Worm (Caenorhabditis elegans): ENCODE data around the gene Y51A2A.4.

The Y51A2A.4 gene

ce11 chrV:18280778-18281177 lies 10.0 kb upstream of the Y51A2A.4 start, which contains the start of gene Y51A2A.16:
Gene Y51A2A.16 (minus strand): TSS chrV:18280878.
- TF ChIP-seq zip-11 (GFP tag; IDR thresholded peaks at IDR 0.05) (no peak), R02D3.7 (tag; optimal IDR thresholded peaks at IDR 0.05) (no peak), dpl-1 (GFP tag; optimal IDR thresholded peaks at IDR 0.05) (no peak), skn-1 (tag; optimal IDR thresholded peaks at IDR 0.05) (no peak), ceh-44 (GFP tag; IDR thresholded peaks at IDR 0.05) (no peak), lin-39 (tag; optimal IDR thresholded peaks at IDR 0.05) (no peak), cey-2 (tag; optimal IDR thresholded peaks at IDR 0.05; ENCODE audit: borderline replicate concordance, insufficient read depth) (no peak), hif-1 (tag; optimal IDR thresholded peaks at IDR 0.05) (no peak), unc-39 (tag; optimal IDR thresholded peaks at IDR 0.05) (no peak), snpc-4 (tag; optimal IDR thresholded peaks at IDR 0.05) (no peak), daf-12 (tag; optimal IDR thresholded peaks at IDR 0.05) (no peak), gei-8 (GFP tag; optimal IDR thresholded peaks at IDR 0.05) (no peak), madf-5 (GFP tag; IDR thresholded peaks at IDR 0.05) (no peak), mxl-3 (GFP tag; optimal IDR thresholded peaks at IDR 0.05) (no peak), attf-4 (tag; optimal IDR thresholded peaks at IDR 0.05) (no peak), egl-27 (tag; optimal IDR thresholded peaks at IDR 0.05) (no peak), ceh-32 (tag; optimal IDR thresholded peaks at IDR 0.05; ENCODE audit: poor library complexity) (no peak), T20F7.1 (GFP tag; optimal IDR thresholded peaks at IDR 0.05) (no peak), arid-1 (GFP tag; conservative IDR thresholded peaks at IDR 0.05) (no peak)

ce11 chrV:18282597-18282996 lies 8.1 kb upstream of the Y51A2A.4 start, which contains the start of gene clec-247:
Gene clec-247 (plus strand): TSS chrV:18282897.
- TF ChIP-seq mxl-3 (GFP tag; optimal IDR thresholded peaks at IDR 0.05) = no peak

- TF ChIP-seq aha-1 (tag) (no peak), F10B5.3 (tag; optimal IDR thresholded peaks at IDR 0.05) (no peak), dmd-8 (GFP tag; IDR thresholded peaks at IDR 0.05) (no peak), ceh-82 (tag; optimal IDR thresholded peaks at IDR 0.05) (no peak), madf-9 (GFP tag; conservative IDR thresholded peaks at IDR 0.05) (no peak), T26A8.4 (GFP tag; IDR thresholded peaks at IDR 0.05) (no peak), F37D6.2 (tag; optimal IDR thresholded peaks at IDR 0.05) (no peak), dmd-9 (GFP tag; IDR thresholded peaks at IDR 0.05) (no peak), unc-130 (GFP tag; optimal IDR thresholded peaks at IDR 0.05) (no peak), ceh-32 (tag; optimal IDR thresholded peaks at IDR 0.05; ENCODE audit: poor library complexity) (no peak), nhr-48 (tag; optimal IDR thresholded peaks at IDR 0.05) (no peak)
Measured at ce11 chrV:18292295-18292694, 1.6 kb downstream of the Y51A2A.4 start, which contains the start of gene Y51A2A.12. Gene Y51A2A.12 (plus strand): TSS chrV:18292595.

ce11 chrV:18298506-18298905 lies 7.8 kb downstream of the Y51A2A.4 start, which contains the start of gene Y51A2A.5:
Gene Y51A2A.5 (plus strand): TSS chrV:18298806.
- no peak for TF ChIP-seq egl-27 (tag; optimal IDR thresholded peaks at IDR 0.05)
- TF ChIP-seq madf-9 (GFP tag; conservative IDR thresholded peaks at IDR 0.05) = no peak
- TF ChIP-seq php-3 (GFP tag; IDR thresholded peaks at IDR 0.05) = no peak
- no peak for TF ChIP-seq saeg-2 (GFP tag; IDR thresholded peaks at IDR 0.05)
- TF ChIP-seq Y105C5A.15 (GFP tag; IDR thresholded peaks at IDR 0.05) = no peak
- no peak for TF ChIP-seq ama-1 (optimal IDR thresholded peaks at IDR 0.05)
- TF ChIP-seq zip-11 (GFP tag; IDR thresholded peaks at IDR 0.05) = no peak
- TF ChIP-seq spr-1 (tag; optimal IDR thresholded peaks at IDR 0.05) = no peak
- TF ChIP-seq mdt-29 (GFP tag; IDR thresholded peaks at IDR 0.05) = no peak
- no peak for TF ChIP-seq zfp-3 (GFP tag; conservative IDR thresholded peaks at IDR 0.05)
- no peak for TF ChIP-seq ceh-32 (tag; optimal IDR thresholded peaks at IDR 0.05; ENCODE audit: poor library complexity)
- TF ChIP-seq zag-1 (tag; optimal IDR thresholded peaks at IDR 0.05) = no peak
- no peak for TF ChIP-seq nhr-77 (tag; optimal IDR thresholded peaks at IDR 0.05)
- no peak for TF ChIP-seq skn-1 (tag; optimal IDR thresholded peaks at IDR 0.05)
- TF ChIP-seq unc-62 (GFP tag; optimal IDR thresholded peaks at IDR 0.05 in 1 of 2) = no peak
- no peak for TF ChIP-seq unc-62 (tag; optimal IDR thresholded peaks at IDR 0.05)
- TF ChIP-seq ceh-20 (GFP tag; IDR thresholded peaks at IDR 0.05) = no peak
- TF ChIP-seq F26F4.8 (GFP tag; conservative IDR thresholded peaks at IDR 0.05) = no peak
- no peak for TF ChIP-seq F49E8.2 (tag; optimal IDR thresholded peaks at IDR 0.05; ENCODE audit: borderline replicate concordance)
- TF ChIP-seq dmd-9 (GFP tag; IDR thresholded peaks at IDR 0.05) = no peak
- no peak for TF ChIP-seq nhr-48 (tag; optimal IDR thresholded peaks at IDR 0.05)
